Worm (Caenorhabditis elegans): ENCODE measurements around the gene algn-2.

DNA sequence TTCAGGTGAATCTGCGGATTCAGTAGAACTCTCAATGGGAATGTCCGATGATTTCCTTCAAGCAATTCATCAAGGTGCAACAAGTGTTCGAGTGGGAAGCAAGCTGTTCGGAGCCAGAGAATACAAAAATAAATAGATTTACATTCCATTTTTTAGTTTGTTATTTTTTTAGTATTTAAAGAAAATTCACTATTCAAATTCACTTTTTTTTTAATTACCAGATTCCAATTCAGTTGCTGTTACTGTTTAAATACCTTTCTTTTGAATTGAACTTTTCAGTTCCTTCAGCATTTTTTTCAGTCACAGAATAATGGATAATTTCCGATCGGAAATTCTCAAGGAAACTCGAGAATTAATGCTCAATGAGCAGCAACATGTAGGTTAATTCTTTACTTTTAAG, 23.3 kb upstream of the algn-2 start, which contains the start of gene F09E5.7:
- TF ChIP-seq nhr-77 (tag; optimal IDR thresholded peaks at IDR 0.05) (no peak), xbp-1 (tag; optimal IDR thresholded peaks at IDR 0.05) (no peak), lin-39 (tag; optimal IDR thresholded peaks at IDR 0.05) (no peak), nhr-237 (tag; optimal IDR thresholded peaks at IDR 0.05) (no peak), fos-1 (tag; optimal IDR thresholded peaks at IDR 0.05) (no peak), fkh-4 (tag; optimal IDR thresholded peaks at IDR 0.05; ENCODE audit: borderline replicate concordance) (no peak), nhr-12 (tag; optimal IDR thresholded peaks at IDR 0.05) (no peak), zag-1 (tag; optimal IDR thresholded peaks at IDR 0.05) (no peak)
